Fruit fly (Drosophila melanogaster) whole organism, embryonic: ENCODE results near the gene CG5068.
A peak's percentile ranks its signal among the peaks of the same experiment; 100 is the strongest.

ENCODE experiments used
- Atf-2 ChIP-seq: fragments of 200-800 bp; sonication (Bioruptor generic); optimal IDR thresholded peaks from 2 replicates; lab custom pipeline; 2016; ENCODE audit warnings: missing biosample characterization, missing genetic modification characterization
- Atf6 ChIP-seq: fragments of 200-800 bp; sonication (Bioruptor generic); IDR thresholded peaks from 2 replicates; pipeline ENCODE4 v1.3.6; 2022; ENCODE audit warnings: missing biosample characterization, missing genetic modification characterization
- CG10431 ChIP-seq: fragments of 200-800 bp; sonication (Bioruptor generic); optimal IDR thresholded peaks from 3 replicates; lab custom pipeline; 2018; ENCODE audit warnings: missing biosample characterization, mild to moderate bottlenecking, missing genetic modification characterization
- CG10543 ChIP-seq: fragments of 200-800 bp; sonication (Bioruptor generic); optimal IDR thresholded peaks from 3 replicates; lab custom pipeline; 2017; ENCODE audit warnings: missing biosample characterization, mild to moderate bottlenecking, missing genetic modification characterization, moderate library complexity
- CG10654 ChIP-seq: fragments of 200-800 bp; sonication (Bioruptor generic); optimal IDR thresholded peaks from 2 replicates; lab custom pipeline; 2016; ENCODE audit warnings: missing biosample characterization, missing genetic modification characterization
- CG11247 ChIP-seq: fragments of 200-800 bp; sonication (Bioruptor generic); IDR thresholded peaks from 2 replicates; pipeline ENCODE4 v1.3.6; 2022; ENCODE audit warnings: missing biosample characterization, missing genetic modification characterization
- CG12155 ChIP-seq: fragments of 200-800 bp; sonication (Bioruptor generic); optimal IDR thresholded peaks from 3 replicates; lab custom pipeline; 2016; ENCODE audit warnings: missing biosample characterization, missing genetic modification characterization
- CG12299 ChIP-seq: fragments of 200-800 bp; sonication (Bioruptor generic); optimal IDR thresholded peaks from 2 replicates; lab custom pipeline; 2018; ENCODE audit warnings: missing biosample characterization, mild to moderate bottlenecking, missing genetic modification characterization
- CG12744 ChIP-seq: fragments of 200-800 bp; sonication (Bioruptor generic); optimal IDR thresholded peaks from 2 replicates; lab custom pipeline; 2016; ENCODE audit warnings: missing biosample characterization, missing genetic modification characterization
- CG13624 ChIP-seq: fragments of 200-800 bp; sonication (Bioruptor generic); optimal IDR thresholded peaks from 2 replicates; lab custom pipeline; 2016; ENCODE audit warnings: missing biosample characterization, missing genetic modification characterization
- CG1603 ChIP-seq: fragments of 200-800 bp; sonication (Bioruptor generic); optimal IDR thresholded peaks from 2 replicates; lab custom pipeline; 2019; ENCODE audit warnings: missing biosample characterization, mild to moderate bottlenecking, missing genetic modification characterization, moderate library complexity
- CG2678 ChIP-seq: fragments of 200-800 bp; sonication (Bioruptor generic); optimal IDR thresholded peaks from 3 replicates; lab custom pipeline; 2019; ENCODE audit warnings: missing biosample characterization, mild to moderate bottlenecking, missing genetic modification characterization, moderate library complexity
- CG31388 ChIP-seq: fragments of 200-800 bp; sonication (Bioruptor generic); optimal IDR thresholded peaks from 2 replicates; lab custom pipeline; 2016; ENCODE audit warnings: missing biosample characterization, missing genetic modification characterization
- CG4424 ChIP-seq: fragments of 200-800 bp; sonication (Bioruptor generic); optimal IDR thresholded peaks from 3 replicates; lab custom pipeline; 2016; ENCODE audit warnings: missing biosample characterization, missing genetic modification characterization
- CG4617 ChIP-seq: fragments of 200-800 bp; sonication (Bioruptor generic); optimal IDR thresholded peaks from 3 replicates; lab custom pipeline; 2016; ENCODE audit warnings: missing biosample characterization, missing genetic modification characterization, borderline replicate concordance
- CG5245 ChIP-seq: fragments of 200-800 bp; sonication (Bioruptor generic); optimal IDR thresholded peaks from 3 replicates; lab custom pipeline; 2016; ENCODE audit warnings: missing biosample characterization, missing genetic modification characterization
- CG6254 ChIP-seq: fragments of 200-800 bp; sonication (Bioruptor generic); optimal IDR thresholded peaks from 3 replicates; lab custom pipeline; 2017; ENCODE audit warnings: mild to moderate bottlenecking, missing biosample characterization, missing genetic modification reagents, missing genetic modification characterization
- CG6683 ChIP-seq: fragments of 200-800 bp; sonication (Bioruptor generic); optimal IDR thresholded peaks from 2 replicates; lab custom pipeline; 2017; ENCODE audit warnings: missing biosample characterization, mild to moderate bottlenecking, missing genetic modification characterization, missing genetic modification reagents
- CG8290 ChIP-seq, 3 experiments: fragments of 200-800 bp; sonication (Bioruptor generic); optimal IDR thresholded peaks; 2 replicates each; lab custom pipeline; 2016 to 2019; ENCODE audit warnings: missing biosample characterization in 3 of 3, missing genetic modification characterization in 3 of 3, mild to moderate bottlenecking in 2 of 3, moderate library complexity in 1 of 3
- CG8944 ChIP-seq: fragments of 200-800 bp; sonication (Bioruptor generic); optimal IDR thresholded peaks from 3 replicates; lab custom pipeline; 2016; ENCODE audit warnings: missing biosample characterization, missing genetic modification characterization
- CG9437 ChIP-seq: fragments of 200-800 bp; sonication (Bioruptor generic); optimal IDR thresholded peaks from 2 replicates; lab custom pipeline; 2018; ENCODE audit warnings: missing biosample characterization, mild to moderate bottlenecking, missing genetic modification characterization
- CTCF ChIP-seq: fragments of 200-800 bp; sonication (Bioruptor generic); optimal IDR thresholded peaks from 2 replicates; lab custom pipeline; 2017; ENCODE audit warnings: missing biosample characterization, mild to moderate bottlenecking, missing genetic modification characterization, moderate library complexity
- Dbx ChIP-seq: fragments of 200-800 bp; sonication (Bioruptor generic); IDR thresholded peaks from 3 replicates; pipeline ENCODE4 v1.3.6; 2022; ENCODE audit warnings: missing biosample characterization, missing genetic modification characterization
- Dek ChIP-seq: fragments of 200-800 bp; sonication (Bioruptor generic); optimal IDR thresholded peaks from 3 replicates; lab custom pipeline; 2019; ENCODE audit warnings: missing biosample characterization, mild to moderate bottlenecking, missing genetic modification characterization, moderate library complexity
- Elba2 ChIP-seq: fragments of 200-800 bp; sonication (Bioruptor generic); optimal IDR thresholded peaks from 3 replicates; lab custom pipeline; 2016; ENCODE audit warnings: missing biosample characterization, missing genetic modification characterization
- Fer2 ChIP-seq: fragments of 200-800 bp; sonication (Bioruptor generic); optimal IDR thresholded peaks from 2 replicates; lab custom pipeline; 2018; ENCODE audit warnings: missing biosample characterization, mild to moderate bottlenecking, missing genetic modification characterization, moderate library complexity
- Hmr ChIP-seq: fragments of 200-800 bp; sonication (Bioruptor generic); optimal IDR thresholded peaks from 3 replicates; lab custom pipeline; 2017; ENCODE audit warnings: mild to moderate bottlenecking, missing biosample characterization, missing genetic modification reagents, missing genetic modification characterization
- Nf-YC ChIP-seq: fragments of 200-800 bp; optimal IDR thresholded peaks from 3 replicates; lab custom pipeline; 2019; ENCODE audit warnings: missing biosample characterization, mild to moderate bottlenecking, missing genetic modification characterization, moderate library complexity
- Pdp1 ChIP-seq, 2 experiments: fragments of 200-800 bp; sonication (Bioruptor generic); optimal IDR thresholded peaks; 3 replicates each; lab custom pipeline; 2016; ENCODE audit warnings: missing biosample characterization in 2 of 2, missing genetic modification characterization in 2 of 2, mild to moderate bottlenecking in 1 of 2, moderate library complexity in 1 of 2
- Sin3A ChIP-seq: fragments of >200 bp; optimal IDR thresholded peaks from 2 replicates; lab custom pipeline; 2018
- Sry-β ChIP-seq: fragments of 200-800 bp; sonication (Bioruptor generic); optimal IDR thresholded peaks from 2 replicates; lab custom pipeline; 2018; ENCODE audit warnings: missing biosample characterization, mild to moderate bottlenecking, missing genetic modification characterization, moderate library complexity
- Ssrp ChIP-seq: fragments of 200-800 bp; sonication (Bioruptor generic); optimal IDR thresholded peaks from 2 replicates; lab custom pipeline; 2018; ENCODE audit warnings: missing biosample characterization, mild to moderate bottlenecking, missing genetic modification characterization, moderate library complexity
- Xbp1 ChIP-seq: fragments of 200-800 bp; sonication (Bioruptor generic); optimal IDR thresholded peaks from 3 replicates; lab custom pipeline; 2016; ENCODE audit warnings: missing biosample characterization, mild to moderate bottlenecking, missing genetic modification characterization
- aop ChIP-seq: fragments of 200-800 bp; sonication (Bioruptor generic); IDR thresholded peaks from 2 replicates; pipeline ENCODE4 v1.3.6; 2022; ENCODE audit warnings: missing biosample characterization, missing genetic modification characterization
- bab2 ChIP-seq: fragments of 200-800 bp; sonication (Bioruptor generic); optimal IDR thresholded peaks from 2 replicates; lab custom pipeline; 2016; ENCODE audit warnings: missing biosample characterization, missing genetic modification characterization
- dmrt11E ChIP-seq: fragments of 200-800 bp; sonication (Bioruptor generic); optimal IDR thresholded peaks from 3 replicates; lab custom pipeline; 2018; ENCODE audit warnings: missing biosample characterization, mild to moderate bottlenecking, missing genetic modification characterization, moderate library complexity
- gfzf ChIP-seq: fragments of 200-800 bp; sonication (Bioruptor generic); optimal IDR thresholded peaks from 2 replicates; lab custom pipeline; 2016; ENCODE audit warnings: missing biosample characterization, mild to moderate bottlenecking, missing genetic modification characterization, moderate library complexity
- grn ChIP-seq: fragments of 200-800 bp; sonication (Bioruptor generic); optimal IDR thresholded peaks from 3 replicates; lab custom pipeline; 2017; ENCODE audit warnings: missing biosample characterization, missing genetic modification characterization
- her ChIP-seq: fragments of 200-800 bp; sonication (Bioruptor generic); optimal IDR thresholded peaks from 2 replicates; lab custom pipeline; 2016; ENCODE audit warnings: missing biosample characterization, missing genetic modification characterization
- hkb ChIP-seq, 2 experiments: fragments of 200-800 bp in 1 of 2; fragments of >200 bp in 1 of 2; sonication (Bioruptor generic) in 1 of 2; IDR thresholded peaks in 1 of 2; optimal IDR thresholded peaks in 1 of 2; 2 replicates each; pipeline versions ENCODE4 v1.3.6 to Lab custom; 2017 to 2022; ENCODE audit warnings: missing biosample characterization in 1 of 2, missing genetic modification characterization in 1 of 2
- prd ChIP-seq, 3 experiments: fragments of >200 bp in 2 of 3; fragments of 200-800 bp in 1 of 3; sonication (Bioruptor generic) in 1 of 3; optimal IDR thresholded peaks in 2 of 3; IDR thresholded peaks in 1 of 3; 2 replicates in 2 of 3; 3 replicates in 1 of 3; pipeline versions ENCODE4 v1.3.6 to Lab custom; 2017 to 2022; ENCODE audit warnings: missing biosample characterization in 1 of 3, missing genetic modification characterization in 1 of 3
- psq ChIP-seq: fragments of 200-800 bp; sonication (Bioruptor generic); optimal IDR thresholded peaks from 2 replicates; lab custom pipeline; 2017; ENCODE audit warnings: missing biosample characterization, missing genetic modification characterization
- ranshi ChIP-seq: fragments of 200-800 bp; sonication (Bioruptor generic); IDR thresholded peaks from 2 replicates; pipeline ENCODE4 v1.3.6; 2022; ENCODE audit warnings: missing biosample characterization, missing genetic modification characterization
- row ChIP-seq: fragments of 200-800 bp; sonication (Bioruptor generic); IDR thresholded peaks from 3 replicates; pipeline ENCODE4 v1.3.6; 2022; ENCODE audit warnings: missing biosample characterization, missing genetic modification characterization
- run ChIP-seq: fragments of 200-800 bp; sonication (Bioruptor generic); optimal IDR thresholded peaks from 3 replicates; lab custom pipeline; 2018; ENCODE audit warnings: missing biosample characterization, mild to moderate bottlenecking, missing genetic modification characterization
- sob ChIP-seq: fragments of 200-800 bp; sonication (Bioruptor generic); IDR thresholded peaks from 2 replicates; pipeline ENCODE4 v1.3.6; 2022; ENCODE audit warnings: missing biosample characterization, missing genetic modification characterization
- sr ChIP-seq: fragments of 200-800 bp; sonication (Bioruptor generic); IDR thresholded peaks from 3 replicates; pipeline ENCODE4 v1.3.6; 2022; ENCODE audit warnings: missing biosample characterization, missing genetic modification characterization
- tll ChIP-seq, 2 experiments: fragments of 200-800 bp in 1 of 2; fragments of >200 bp in 1 of 2; sonication (Bioruptor generic) in 1 of 2; optimal IDR thresholded peaks; 2 replicates each; lab custom pipeline; 2017 to 2019; ENCODE audit warnings: missing biosample characterization in 2 of 2, missing genetic modification characterization in 2 of 2, mild to moderate bottlenecking in 1 of 2, moderate library complexity in 1 of 2
- unpg ChIP-seq: fragments of 200-800 bp; sonication (Bioruptor generic); optimal IDR thresholded peaks from 3 replicates; lab custom pipeline; 2018; ENCODE audit warnings: missing biosample characterization, mild to moderate bottlenecking, missing genetic modification characterization, moderate library complexity

CG5068 gene

DNA sequence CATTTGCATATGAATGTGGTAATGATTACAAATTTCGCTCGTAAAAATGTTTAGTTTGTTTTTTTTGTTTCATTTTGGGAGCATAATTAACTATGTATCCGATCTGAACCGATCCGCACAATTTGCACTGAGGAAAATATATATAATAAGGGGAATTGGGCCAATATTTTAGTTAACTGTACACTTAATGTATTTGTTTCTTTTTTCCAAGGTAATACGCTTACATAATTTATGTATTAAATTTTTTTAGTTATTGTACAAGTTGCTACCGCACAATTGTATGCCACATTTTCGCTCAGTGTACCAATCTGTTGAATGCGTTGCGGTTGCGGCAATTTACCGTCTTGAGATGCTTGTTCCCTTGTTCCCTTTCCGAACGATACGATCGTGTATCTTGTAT, 39.2 kb downstream of the CG5068 start (continued):
- TF ChIP-seq sob, result peak; percentile 91
- peak; percentile 78 for TF ChIP-seq CG11247
- peak; percentile 77 for TF ChIP-seq Atf-2 (GFP tag; lab: Kevin White, UChicago)
- peak; percentile 65 for TF ChIP-seq CG12744 (GFP tag; lab: Kevin White, UChicago)
- TF ChIP-seq CG10543 (GFP tag; lab: Kevin White, UChicago), result no peak
- peak; percentile 40 for TF ChIP-seq CG31388 (GFP tag; lab: Kevin White, UChicago)
- TF ChIP-seq CG5245 (GFP tag; lab: Kevin White, UChicago), result peak; percentile 71
- peak; percentile 45 for TF ChIP-seq Fer2 (tag; lab: Kevin White, UChicago)
- peak; percentile 78 for TF ChIP-seq Ssrp (tag; lab: Kevin White, UChicago)
- TF ChIP-seq prd (optimal IDR thresholded peaks at IDR 0.05; lab: Kevin White, UChicago), result no peak
- TF ChIP-seq prd (GFP tag; IDR thresholded peaks at IDR 0.05; lab: Robert Waterston, UW), result peak; percentile 94
- TF ChIP-seq CG12155 (GFP tag; lab: Kevin White, UChicago), result peak; percentile 72
- peak; percentile 86 for TF ChIP-seq dmrt11E (tag; lab: Kevin White, UChicago)
- TF ChIP-seq her (GFP tag; lab: Kevin White, UChicago), result peak; percentile 37
- TF ChIP-seq CG6254, result peak; percentile 64
- TF ChIP-seq Hmr (GFP tag; lab: Kevin White, UChicago), result peak; percentile 68
- TF ChIP-seq CG8290 (GFP tag; optimal IDR thresholded peaks at IDR 0.05; lab: Kevin White, UChicago), result peak; percentile 85
- TF ChIP-seq CG8290 (tag; optimal IDR thresholded peaks at IDR 0.05; lab: Kevin White, UChicago), result peak in 1 of 2 experiments; percentile 57
- peak; percentile 66 for TF ChIP-seq CG9437 (GFP tag; lab: Kevin White, UChicago)
- peak; percentile 65 for TF ChIP-seq CG12299 (tag; lab: Kevin White, UChicago)
- peak; percentile 12 for TF ChIP-seq CTCF (GFP tag; lab: Kevin White, UChicago)
- TF ChIP-seq Pdp1 (GFP tag; optimal IDR thresholded peaks at IDR 0.05; lab: Kevin White, UChicago), result peak; percentile 85 to 88
- peak; percentile 66; the same call in 1 of the 2 replicates for TF ChIP-seq aop (GFP tag; lab: Robert Waterston, UW)
- no peak for TF ChIP-seq tll (GFP tag; optimal IDR thresholded peaks at IDR 0.05; lab: Kevin White, UChicago)
- TF ChIP-seq run (tag; lab: Kevin White, UChicago), result peak; percentile 92
- peak; percentile 92 for TF ChIP-seq unpg (GFP tag; lab: Kevin White, UChicago)
- peak; percentile 65; the same call in 2 of the 3 replicates for TF ChIP-seq sr (GFP tag; lab: Robert Waterston, UW)
- peak; percentile 91 for TF ChIP-seq row (GFP tag; lab: Robert Waterston, UW)
- TF ChIP-seq ranshi (GFP tag; lab: Robert Waterston, UW), result peak; percentile 87
- TF ChIP-seq Dbx (GFP tag; lab: Robert Waterston, UW), result peak; percentile 75; the same call in 2 of the 3 replicates
- TF ChIP-seq CG10654 (GFP tag; lab: Kevin White, UChicago), result peak; percentile 65
- peak; percentile 79 for TF ChIP-seq CG13624 (GFP tag; lab: Kevin White, UChicago)
- no peak for TF ChIP-seq Sry-β (GFP tag; lab: Kevin White, UChicago)
- TF ChIP-seq gfzf (GFP tag; lab: Kevin White, UChicago), result no peak
- no peak for TF ChIP-seq Sin3A (lab: Kevin White, UChicago)
- peak; percentile 75 for TF ChIP-seq CG8944
- TF ChIP-seq hkb (optimal IDR thresholded peaks at IDR 0.05; lab: Kevin White, UChicago), result no peak
- TF ChIP-seq hkb (GFP tag; IDR thresholded peaks at IDR 0.05; lab: Robert Waterston, UW), result peak; percentile 93
- TF ChIP-seq Elba2 (GFP tag; lab: Kevin White, UChicago), result peak; percentile 19
- TF ChIP-seq Atf6 (GFP tag; lab: Robert Waterston, UW), result peak; percentile 83
- peak; percentile 26 for TF ChIP-seq Nf-YC (tag; lab: Kevin White, UChicago)
- TF ChIP-seq Dek (tag; lab: Kevin White, UChicago), result peak; percentile 75
- TF ChIP-seq CG10431 (GFP tag; lab: Kevin White, UChicago), result peak; percentile 28
- peak; percentile 39 for TF ChIP-seq psq (GFP tag; lab: Kevin White, UChicago)
- TF ChIP-seq CG1603 (tag; lab: Kevin White, UChicago), result peak; percentile 76
- TF ChIP-seq CG2678 (tag; lab: Kevin White, UChicago), result peak; percentile 91
- peak; percentile 86 for TF ChIP-seq CG4424 (GFP tag; lab: Kevin White, UChicago)
- TF ChIP-seq CG6683 (GFP tag; lab: Kevin White, UChicago), result peak; percentile 49
- TF ChIP-seq Xbp1 (GFP tag; lab: Kevin White, UChicago), result peak; percentile 82
- peak; percentile 44 for TF ChIP-seq CG4617 (GFP tag; lab: Kevin White, UChicago)
- peak; percentile 89 for TF ChIP-seq grn (GFP tag; lab: Kevin White, UChicago)
- peak; percentile 83 for TF ChIP-seq bab2 (GFP tag; lab: Kevin White, UChicago)
